Fruit fly (Drosophila melanogaster): Measurements from ENCODE around the gene CG13051.

Gene CG13051

DNA sequence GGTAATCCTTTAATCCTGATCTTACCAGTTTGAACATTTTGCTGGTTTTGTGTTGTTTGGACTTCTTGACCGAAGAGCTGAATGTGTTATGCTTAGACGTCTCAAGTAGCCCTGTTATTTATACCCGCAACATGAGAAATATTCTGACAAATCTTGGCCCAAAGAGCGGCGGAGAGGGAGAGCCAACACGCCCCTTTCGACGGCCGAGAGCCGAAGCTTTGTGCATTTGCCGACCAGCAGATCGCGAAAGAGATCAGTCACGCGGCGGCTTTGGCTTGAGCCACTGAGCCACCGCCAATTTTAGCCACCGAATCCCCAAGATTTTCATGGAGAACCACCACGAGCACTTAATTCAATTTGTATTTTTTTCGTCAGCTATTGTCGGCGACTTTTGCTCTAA lies 30.5 kb upstream of the CG13051 start, which contains the start of gene CG4962:
Gene CG4962, minus strand, starts transcription at position 101 of the 400 bp plus-strand sequence.
- TF ChIP-seq Hr4 (GFP tag; optimal IDR thresholded peaks at IDR 0.05) (no peak), CG9139 (GFP tag; optimal IDR thresholded peaks at IDR 0.05) (no peak), Smox (GFP tag; optimal IDR thresholded peaks at IDR 0.05) (no peak), ss (GFP tag; optimal IDR thresholded peaks at IDR 0.05) (no peak), CG11902 (GFP tag; optimal IDR thresholded peaks at IDR 0.05) (no peak), CG6163 (GFP tag; IDR thresholded peaks at IDR 0.05) (no peak), Met (GFP tag; optimal IDR thresholded peaks at IDR 0.05) (no peak), CG32006 (GFP tag; optimal IDR thresholded peaks at IDR 0.05) (no peak), spab (GFP tag; optimal IDR thresholded peaks at IDR 0.05) (no peak), topi (GFP tag; optimal IDR thresholded peaks at IDR 0.05) (no peak), CG6276 (GFP tag; optimal IDR thresholded peaks at IDR 0.05) (no peak), CG3032 (tag; optimal IDR thresholded peaks at IDR 0.05) (no peak), CG6808 (GFP tag; optimal IDR thresholded peaks at IDR 0.05) (no peak), CG3919 (GFP tag; optimal IDR thresholded peaks at IDR 0.05) (no peak), Ets21C (GFP tag; optimal IDR thresholded peaks at IDR 0.05) (no peak), dsx (GFP tag; optimal IDR thresholded peaks at IDR 0.05; ENCODE audit: poor library complexity, severe bottlenecking) (no peak), Hr39 (GFP tag; optimal IDR thresholded peaks at IDR 0.05) (no peak), eg (GFP tag; IDR thresholded peaks at IDR 0.05) (no peak), acj6 (GFP tag; optimal IDR thresholded peaks at IDR 0.05) (no peak), Lpt (GFP tag; optimal IDR thresholded peaks at IDR 0.05) (no peak)

DNA sequence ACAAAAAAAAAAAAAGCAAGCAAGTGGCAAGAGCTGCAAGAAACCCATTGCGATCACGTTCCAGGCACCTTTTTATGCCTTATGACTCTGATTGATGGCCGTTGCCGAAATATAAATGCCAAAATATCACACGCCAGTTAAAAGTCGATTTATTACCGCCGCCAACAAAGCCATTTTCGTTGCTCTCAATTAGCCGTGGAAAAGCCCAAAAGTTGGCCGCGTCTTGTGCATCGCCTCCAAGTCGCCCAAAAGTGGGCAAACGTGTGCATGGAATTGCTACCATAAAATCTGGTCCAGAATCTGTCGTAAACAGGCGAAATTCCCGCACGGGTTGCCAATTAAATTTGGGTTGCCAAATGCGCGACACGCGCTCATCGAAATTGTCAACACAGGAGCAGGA lies 26.8 kb upstream of the CG13051 start:
- TF ChIP-seq CG6163 (GFP tag; IDR thresholded peaks at IDR 0.05) (0 out of 3 replicates have a peak, but pooled peaks have one; percentile 30), dac (GFP tag; optimal IDR thresholded peaks at IDR 0.05) (no peak), CG34406 (GFP tag; optimal IDR thresholded peaks at IDR 0.05) (no peak), topi (GFP tag; optimal IDR thresholded peaks at IDR 0.05) (no peak), CG3919 (GFP tag; optimal IDR thresholded peaks at IDR 0.05) (peak; percentile 22)

DNA sequence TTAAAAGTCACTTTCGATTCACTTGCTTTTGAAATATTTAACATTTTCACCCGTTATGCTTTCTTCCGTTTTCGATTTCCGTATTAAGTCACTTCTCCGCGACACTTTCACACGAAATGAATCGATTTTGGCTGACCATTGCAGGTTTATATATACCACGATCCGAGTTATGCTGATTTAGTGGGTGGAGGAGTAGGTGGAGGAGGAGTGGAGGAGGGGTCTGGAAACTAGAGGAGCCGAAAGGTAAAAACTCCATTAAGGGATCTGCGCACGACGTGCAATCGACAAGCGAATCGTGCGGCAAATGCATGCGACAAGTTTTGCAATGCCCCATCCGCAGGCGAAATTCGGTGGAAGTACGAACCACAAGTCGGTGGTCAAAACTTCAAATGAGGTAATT lies 25.9 kb upstream of the CG13051 start, which contains the start of gene CG13045:
Gene CG13045, minus strand, starts transcription at position 101 of the 400 bp plus-strand sequence.
- no peak for TF ChIP-seq spab (GFP tag; optimal IDR thresholded peaks at IDR 0.05)
- no peak for TF ChIP-seq CG16779 (tag; optimal IDR thresholded peaks at IDR 0.05)
- no peak for TF ChIP-seq CG6792 (GFP tag; optimal IDR thresholded peaks at IDR 0.05)
- TF ChIP-seq CG11902 (GFP tag; optimal IDR thresholded peaks at IDR 0.05), result no peak
- TF ChIP-seq CG3919 (GFP tag; optimal IDR thresholded peaks at IDR 0.05), result no peak
- no peak for TF ChIP-seq CG4318 (GFP tag; optimal IDR thresholded peaks at IDR 0.05)
- no peak for TF ChIP-seq lz (GFP tag; optimal IDR thresholded peaks at IDR 0.05)
- no peak for TF ChIP-seq fd85E (GFP tag; optimal IDR thresholded peaks at IDR 0.05)
- no peak for TF ChIP-seq Eip78C (GFP tag)
- no peak for TF ChIP-seq Sox15 (GFP tag; optimal IDR thresholded peaks at IDR 0.05)
- no peak for TF ChIP-seq Lpt (GFP tag; optimal IDR thresholded peaks at IDR 0.05)
- TF ChIP-seq CG11762 (GFP tag; optimal IDR thresholded peaks at IDR 0.05; ENCODE audit: insufficient read depth), result no peak
- no peak for TF ChIP-seq Ets96B (tag; optimal IDR thresholded peaks at IDR 0.05)

DNA sequence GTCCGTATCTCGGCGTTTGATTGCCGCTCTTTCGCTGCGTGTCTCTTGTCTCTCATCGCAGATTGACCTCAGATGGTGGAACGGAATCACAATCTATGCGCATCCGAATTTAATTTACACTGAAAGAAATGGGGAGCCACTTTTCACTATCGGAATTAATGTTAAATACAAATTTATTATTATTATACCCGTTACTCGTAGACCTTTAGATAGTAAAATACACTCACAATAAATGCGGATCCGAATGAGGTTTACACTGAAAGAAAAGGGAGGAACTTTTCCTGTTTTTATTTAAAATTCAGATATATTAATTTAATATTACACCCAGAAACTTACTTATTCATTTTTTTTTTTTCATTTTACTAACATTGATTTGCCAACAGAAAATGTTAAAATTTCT lies 24.2 kb upstream of the CG13051 start:
- TF ChIP-seq CG4318 (GFP tag; optimal IDR thresholded peaks at IDR 0.05) (no peak), salr (GFP tag; optimal IDR thresholded peaks at IDR 0.05) (no peak), Ets96B (tag; optimal IDR thresholded peaks at IDR 0.05) (peak; percentile 14), CG6808 (GFP tag; optimal IDR thresholded peaks at IDR 0.05) (no peak), CG3032 (tag; optimal IDR thresholded peaks at IDR 0.05) (no peak), CG1621 (tag; optimal IDR thresholded peaks at IDR 0.05) (peak; percentile 12), CG11902 (GFP tag; optimal IDR thresholded peaks at IDR 0.05) (no peak), dac (GFP tag; optimal IDR thresholded peaks at IDR 0.05) (no peak), CG6792 (GFP tag; optimal IDR thresholded peaks at IDR 0.05) (no peak), topi (GFP tag; optimal IDR thresholded peaks at IDR 0.05) (no peak), fd85E (GFP tag; optimal IDR thresholded peaks at IDR 0.05) (no peak), CG6163 (GFP tag; IDR thresholded peaks at IDR 0.05) (0 out of 3 replicates have a peak, but pooled peaks have one; percentile 45), CG11762 (GFP tag; optimal IDR thresholded peaks at IDR 0.05; ENCODE audit: insufficient read depth) (peak; percentile 15), CG32006 (GFP tag; optimal IDR thresholded peaks at IDR 0.05) (peak; percentile 25), acj6 (GFP tag; optimal IDR thresholded peaks at IDR 0.05) (peak; percentile 30), ss (GFP tag; optimal IDR thresholded peaks at IDR 0.05) (no peak), achi (GFP tag; optimal IDR thresholded peaks at IDR 0.05) (peak; percentile 23), Met (GFP tag; optimal IDR thresholded peaks at IDR 0.05) (no peak), CG6854 (GFP tag; optimal IDR thresholded peaks at IDR 0.05) (no peak), Eip93F (GFP tag; optimal IDR thresholded peaks at IDR 0.05) (no peak), spab (GFP tag; optimal IDR thresholded peaks at IDR 0.05) (peak; percentile 12), Gug (GFP tag; IDR thresholded peaks at IDR 0.05) (no peak), Smox (GFP tag; optimal IDR thresholded peaks at IDR 0.05) (no peak), Eip75B (GFP tag; optimal IDR thresholded peaks at IDR 0.05) (no peak), Hr39 (GFP tag; optimal IDR thresholded peaks at IDR 0.05) (no peak), Hr4 (GFP tag; optimal IDR thresholded peaks at IDR 0.05) (peak; percentile 18), Sox15 (GFP tag; optimal IDR thresholded peaks at IDR 0.05) (no peak), CG3919 (GFP tag; optimal IDR thresholded peaks at IDR 0.05) (no peak), CG11294 (GFP tag; IDR thresholded peaks at IDR 0.05) (no peak), CG15336 (GFP tag; IDR thresholded peaks at IDR 0.05) (peak; percentile 8; the same call in 1 of the 2 replicates), net (GFP tag; optimal IDR thresholded peaks at IDR 0.05) (no peak), CG16779 (tag; optimal IDR thresholded peaks at IDR 0.05) (no peak)

Measured in whole organism, prepupa.